Fruit fly (Drosophila melanogaster): ENCODE measurements around the gene Usp7.

Usp7 gene

dm6 chrX:12028825-12029514 lies at the start of gene Usp7:
Usp7 (minus strand) TSS chrX:12029032.
- TF ChIP-seq dl (GFP tag; optimal IDR thresholded peaks at IDR 0.05; ENCODE audit: insufficient read depth in 1 of 2, partially characterized antibody in 2 of 2) = no peak
- peak; percentile 49 for TF ChIP-seq woc (GFP tag; optimal IDR thresholded peaks at IDR 0.05)
- no peak for TF ChIP-seq Rel (GFP tag; optimal IDR thresholded peaks at IDR 0.05)
- TF ChIP-seq Rel (tag; optimal IDR thresholded peaks at IDR 0.05) = peak; percentile 36
- no peak for TF ChIP-seq jim (GFP tag; optimal IDR thresholded peaks at IDR 0.05)
- peak; percentile 64 for TF ChIP-seq Myc (optimal IDR thresholded peaks at IDR 0.05)
- TF ChIP-seq Sp1 (GFP tag; optimal IDR thresholded peaks at IDR 0.05) = peak; percentile 4

- TF ChIP-seq HLH106 (tag; optimal IDR thresholded peaks at IDR 0.05) (peak; percentile 0), Hnf4 (GFP tag; optimal IDR thresholded peaks at IDR 0.05) (no peak)
These were observed 47.4 kb upstream of the Usp7 start for dm6 chrX:12076243-12076642.

- no peak for TF ChIP-seq brk (GFP tag; optimal IDR thresholded peaks at IDR 0.05)
- peak in 1 of 2 experiments; percentile 32 for TF ChIP-seq foxo (GFP tag; optimal IDR thresholded peaks at IDR 0.05)
- TF ChIP-seq dmrt93B (GFP tag; optimal IDR thresholded peaks at IDR 0.05) = no peak
- peak; percentile 19 for TF ChIP-seq fru (GFP tag; optimal IDR thresholded peaks at IDR 0.05)
These were observed 46.7 kb upstream of the Usp7 start for dm6 chrX:12075569-12075968.

dm6 chrX:12073637-12074036 lies 44.8 kb upstream of the Usp7 start:
- TF ChIP-seq jim (GFP tag; optimal IDR thresholded peaks at IDR 0.05) = no peak
- TF ChIP-seq Mio (GFP tag; optimal IDR thresholded peaks at IDR 0.05) = no peak
- no peak for TF ChIP-seq foxo (GFP tag; optimal IDR thresholded peaks at IDR 0.05)
- no peak for TF ChIP-seq GATAd (GFP tag; optimal IDR thresholded peaks at IDR 0.05)
- TF ChIP-seq Dfd (GFP tag; optimal IDR thresholded peaks at IDR 0.05) = no peak
- TF ChIP-seq CG9705 (GFP tag; optimal IDR thresholded peaks at IDR 0.05) = no peak
- peak; percentile 25 for TF ChIP-seq HLH106 (tag; optimal IDR thresholded peaks at IDR 0.05)
- no peak for TF ChIP-seq Hr83 (GFP tag; optimal IDR thresholded peaks at IDR 0.05; ENCODE audit: poor library complexity, severe bottlenecking)
- TF ChIP-seq Sp1 (GFP tag; optimal IDR thresholded peaks at IDR 0.05) = peak; percentile 5
- no peak for TF ChIP-seq dsf (GFP tag; optimal IDR thresholded peaks at IDR 0.05; ENCODE audit: borderline replicate concordance)

- no peak for TF ChIP-seq sv (GFP tag; optimal IDR thresholded peaks at IDR 0.05)
- TF ChIP-seq Dif (GFP tag; optimal IDR thresholded peaks at IDR 0.05; ENCODE audit: partially characterized antibody) = no peak
- TF ChIP-seq Dfd (GFP tag; optimal IDR thresholded peaks at IDR 0.05) = no peak
- no peak for TF ChIP-seq Jra (GFP tag; optimal IDR thresholded peaks at IDR 0.05)
- TF ChIP-seq N (GFP tag; optimal IDR thresholded peaks at IDR 0.05) = no peak
- TF ChIP-seq CrebA (GFP tag; optimal IDR thresholded peaks at IDR 0.05; ENCODE audit: borderline replicate concordance) = no peak
- no peak for TF ChIP-seq Sp1 (GFP tag; optimal IDR thresholded peaks at IDR 0.05)
- TF ChIP-seq Hr83 (GFP tag; optimal IDR thresholded peaks at IDR 0.05; ENCODE audit: poor library complexity, severe bottlenecking) = no peak
- TF ChIP-seq foxo (GFP tag; optimal IDR thresholded peaks at IDR 0.05) = no peak
- TF ChIP-seq Hnf4 (GFP tag; optimal IDR thresholded peaks at IDR 0.05) = no peak
- no peak for TF ChIP-seq br (GFP tag; optimal IDR thresholded peaks at IDR 0.05)
These were observed 43.9 kb upstream of the Usp7 start, which contains the start of gene moon for dm6 chrX:12072718-12073117. moon (minus strand) TSS chrX:12072818.

- no peak for TF ChIP-seq Sp1 (GFP tag; optimal IDR thresholded peaks at IDR 0.05)
- TF ChIP-seq sv (GFP tag; optimal IDR thresholded peaks at IDR 0.05) = no peak
- no peak for TF ChIP-seq Jra (GFP tag; optimal IDR thresholded peaks at IDR 0.05)
- TF ChIP-seq Abd-B (GFP tag; optimal IDR thresholded peaks at IDR 0.05) = no peak
- TF ChIP-seq brk (GFP tag; optimal IDR thresholded peaks at IDR 0.05) = no peak
- TF ChIP-seq Hr78 (GFP tag; optimal IDR thresholded peaks at IDR 0.05) = no peak
These were observed 41.3 kb upstream of the Usp7 start, which contains the start of gene CG34323 for dm6 chrX:12070137-12070536. CG34323 (plus strand) TSS chrX:12070437.

- no peak for TF ChIP-seq h (GFP tag; optimal IDR thresholded peaks at IDR 0.05)
- no peak for TF ChIP-seq Jra (GFP tag; optimal IDR thresholded peaks at IDR 0.05)
- TF ChIP-seq Vsx2 (GFP tag; optimal IDR thresholded peaks at IDR 0.05; ENCODE audit: partially characterized antibody) = no peak
- no peak for TF ChIP-seq Hr83 (GFP tag; optimal IDR thresholded peaks at IDR 0.05; ENCODE audit: poor library complexity, severe bottlenecking)
These were observed 30.7 kb upstream of the Usp7 start, which contains the start of gene Muc11A for dm6 chrX:12059495-12059894. Muc11A (plus strand) TSS chrX:12059795.
